Fruit fly (Drosophila melanogaster): Measurements from ENCODE around the gene CG14834.

The CG14834 gene

dm6 chr3L:7367798-7368678 is 21.1 kb upstream of the CG14834 start (continued):
- peak; percentile 81; the same call in 2 of the 4 replicates for TF ChIP-seq chinmo (GFP tag; IDR thresholded peaks at IDR 0.05; ENCODE audit: partially characterized antibody)
- TF ChIP-seq CG17802 (tag; optimal IDR thresholded peaks at IDR 0.05), result no peak
- no peak for TF ChIP-seq Dfd (GFP tag; optimal IDR thresholded peaks at IDR 0.05)
- TF ChIP-seq CG1024 (GFP tag; IDR thresholded peaks at IDR 0.05), result no peak
- no peak for TF ChIP-seq CG8765 (GFP tag; IDR thresholded peaks at IDR 0.05)
- no peak for TF ChIP-seq stwl (tag; optimal IDR thresholded peaks at IDR 0.05)
- peak; percentile 7 for TF ChIP-seq HLHmδ (GFP tag; optimal IDR thresholded peaks at IDR 0.05)
- TF ChIP-seq CG13287 (GFP tag; IDR thresholded peaks at IDR 0.05; ENCODE audit: partially characterized antibody), result 0 out of 2 replicates have a peak, but pooled peaks have one; percentile 17
- TF ChIP-seq Camta (GFP tag; optimal IDR thresholded peaks at IDR 0.05), result peak; percentile 22
- no peak for TF ChIP-seq Mad (GFP tag; optimal IDR thresholded peaks at IDR 0.05)
- no peak for TF ChIP-seq vfl (GFP tag; optimal IDR thresholded peaks at IDR 0.05)
- TF ChIP-seq run (tag; optimal IDR thresholded peaks at IDR 0.05), result no peak
- no peak for TF ChIP-seq peb (GFP tag; IDR thresholded peaks at IDR 0.05)
- peak; percentile 62; the same call in 1 of the 3 replicates for TF ChIP-seq CG17361 (GFP tag; IDR thresholded peaks at IDR 0.05)
- no peak; the same call in 1 of the 2 replicates for TF ChIP-seq ttk (GFP tag; IDR thresholded peaks at IDR 0.05)
- TF ChIP-seq Lhr (GFP tag; optimal IDR thresholded peaks at IDR 0.05), result no peak
- TF ChIP-seq crc (GFP tag; optimal IDR thresholded peaks at IDR 0.05), result no peak
- TF ChIP-seq CG5953 (GFP tag; IDR thresholded peaks at IDR 0.05), result peak; percentile 57; the same call in 1 of the 2 replicates
- no peak for TF ChIP-seq HLH3B (GFP tag; IDR thresholded peaks at IDR 0.05)
- peak; percentile 7 to 18 for TF ChIP-seq dpn (GFP tag; optimal IDR thresholded peaks at IDR 0.05)
- TF ChIP-seq Sry-β (GFP tag; optimal IDR thresholded peaks at IDR 0.05), result no peak
- TF ChIP-seq Ssrp (tag; optimal IDR thresholded peaks at IDR 0.05), result no peak
- TF ChIP-seq CG10366 (GFP tag; IDR thresholded peaks at IDR 0.05), result peak; percentile 40; the same call in 1 of the 2 replicates
- TF ChIP-seq hb (GFP tag; IDR thresholded peaks at IDR 0.05; ENCODE audit: partially characterized antibody), result no peak
- TF ChIP-seq ap (GFP tag; IDR thresholded peaks at IDR 0.05), result no peak
- no peak for TF ChIP-seq Hr3 (GFP tag; optimal IDR thresholded peaks at IDR 0.05)
- no peak for TF ChIP-seq Deaf1 (tag; optimal IDR thresholded peaks at IDR 0.05)
- peak; percentile 31 for TF ChIP-seq Nf-YC (tag; optimal IDR thresholded peaks at IDR 0.05)
- no peak for TF ChIP-seq Eip74EF (GFP tag; optimal IDR thresholded peaks at IDR 0.05)
- TF ChIP-seq dm (GFP tag; optimal IDR thresholded peaks at IDR 0.05), result no peak
- TF ChIP-seq cad (GFP tag; optimal IDR thresholded peaks at IDR 0.05), result no peak
- TF ChIP-seq crp (GFP tag; optimal IDR thresholded peaks at IDR 0.05), result no peak
- no peak for TF ChIP-seq CG12744 (GFP tag; optimal IDR thresholded peaks at IDR 0.05)
- peak; percentile 31 for TF ChIP-seq nerfin-1 (tag; optimal IDR thresholded peaks at IDR 0.05)
- TF ChIP-seq prd (optimal IDR thresholded peaks at IDR 0.05), result no peak
- no peak for TF ChIP-seq prd (GFP tag; IDR thresholded peaks at IDR 0.05)
- peak; percentile 1 for TF ChIP-seq Ets97D (GFP tag; optimal IDR thresholded peaks at IDR 0.05)
- TF ChIP-seq cato (GFP tag; optimal IDR thresholded peaks at IDR 0.05; ENCODE audit: borderline replicate concordance), result no peak
- no peak for TF ChIP-seq aop (GFP tag; IDR thresholded peaks at IDR 0.05)
- TF ChIP-seq sisA (GFP tag; IDR thresholded peaks at IDR 0.05), result no peak
- peak; percentile 50; the same call in 1 of the 2 replicates for TF ChIP-seq Atf6 (GFP tag; IDR thresholded peaks at IDR 0.05)
- peak; percentile 3 for TF ChIP-seq bab2 (GFP tag; optimal IDR thresholded peaks at IDR 0.05)
- 0 out of 3 replicates have a peak, but pooled peaks have one; percentile 67 for TF ChIP-seq CG2199 (GFP tag; IDR thresholded peaks at IDR 0.05)
- TF ChIP-seq Opbp (GFP tag; IDR thresholded peaks at IDR 0.05; ENCODE audit: partially characterized antibody), result no peak
- TF ChIP-seq CTCF (GFP tag; optimal IDR thresholded peaks at IDR 0.05), result peak; percentile 39
- peak; percentile 68 for TF ChIP-seq CG3281 (GFP tag; optimal IDR thresholded peaks at IDR 0.05)
- no peak for TF ChIP-seq Hr39 (optimal IDR thresholded peaks at IDR 0.05)
- TF ChIP-seq nom (GFP tag; optimal IDR thresholded peaks at IDR 0.05), result peak; percentile 18
- TF ChIP-seq Usf (GFP tag; optimal IDR thresholded peaks at IDR 0.05), result no peak
- TF ChIP-seq Gug (GFP tag; IDR thresholded peaks at IDR 0.05), result no peak
